Fruit fly (Drosophila melanogaster) whole organism, pupa: ENCODE results near the gene CG31542.

Experiments
- CG10348 ChIP-seq: fragments of 200-800 bp; sonication (Bioruptor generic); IDR thresholded peaks from 2 replicates; pipeline ENCODE4 v1.3.6; 2022; ENCODE audit warnings: missing biosample characterization, missing genetic modification characterization
- CG12605 ChIP-seq: fragments of 200-800 bp; sonication (Bioruptor generic); IDR thresholded peaks from 2 replicates; pipeline ENCODE4 v1.3.6; 2022; ENCODE audit warnings: missing biosample characterization, missing genetic modification characterization
- CG13204 ChIP-seq: fragments of 200-800 bp; sonication (Bioruptor generic); optimal IDR thresholded peaks from 2 replicates; lab custom pipeline; 2018; ENCODE audit warnings: missing biosample characterization, mild to moderate bottlenecking, missing genetic modification characterization, moderate library complexity
- CG14655 ChIP-seq: fragments of 200-800 bp; sonication (Bioruptor generic); optimal IDR thresholded peaks from 3 replicates; lab custom pipeline; 2017; ENCODE audit warnings: mild to moderate bottlenecking, missing biosample characterization, missing genetic modification reagents, missing genetic modification characterization
- CG15710 ChIP-seq: fragments of 200-800 bp; sonication (Bioruptor generic); optimal IDR thresholded peaks from 2 replicates; lab custom pipeline; 2018; ENCODE audit warnings: missing biosample characterization, mild to moderate bottlenecking, missing genetic modification characterization, moderate library complexity
- CG17806 ChIP-seq: fragments of 200-800 bp; sonication (Bioruptor generic); optimal IDR thresholded peaks from 2 replicates; lab custom pipeline; 2018; ENCODE audit warnings: missing biosample characterization, mild to moderate bottlenecking, missing genetic modification characterization, moderate library complexity
- CG32121 ChIP-seq: fragments of 200-800 bp; sonication (Bioruptor generic); IDR thresholded peaks from 2 replicates; pipeline ENCODE4 v1.3.6; 2022; ENCODE audit warnings: missing biosample characterization, missing genetic modification characterization
- CG34367 ChIP-seq: fragments of 200-800 bp; sonication (Bioruptor generic); optimal IDR thresholded peaks from 2 replicates; lab custom pipeline; 2018; ENCODE audit warnings: missing biosample characterization, mild to moderate bottlenecking, missing genetic modification characterization
- CG4496 ChIP-seq: fragments of 200-800 bp; sonication (Bioruptor generic); IDR thresholded peaks from 3 replicates; pipeline ENCODE4 v1.3.6; 2022; ENCODE audit warnings: missing biosample characterization, missing genetic modification characterization
- CG8159 ChIP-seq: fragments of 200-800 bp; sonication (Bioruptor generic); optimal IDR thresholded peaks from 3 replicates; lab custom pipeline; 2018; ENCODE audit warnings: missing biosample characterization, mild to moderate bottlenecking, missing genetic modification characterization, moderate library complexity
- CG8301 ChIP-seq: fragments of 200-800 bp; sonication (Bioruptor generic); optimal IDR thresholded peaks from 2 replicates; lab custom pipeline; 2018; ENCODE audit warnings: missing biosample characterization, mild to moderate bottlenecking, missing genetic modification characterization
- CG9948 ChIP-seq: fragments of 200-800 bp; sonication (Bioruptor generic); optimal IDR thresholded peaks from 2 replicates; lab custom pipeline; 2018; ENCODE audit warnings: missing biosample characterization, mild to moderate bottlenecking, missing genetic modification characterization, moderate library complexity
- D1 ChIP-seq: fragments of 200-800 bp; sonication (Bioruptor generic); optimal IDR thresholded peaks from 2 replicates; lab custom pipeline; 2018; ENCODE audit warnings: missing biosample characterization, mild to moderate bottlenecking, missing genetic modification characterization, moderate library complexity
- EcR ChIP-seq: fragments of 200-800 bp; sonication (Bioruptor generic); optimal IDR thresholded peaks from 3 replicates; lab custom pipeline; 2019; ENCODE audit warnings: missing biosample characterization, missing genetic modification characterization, mild to moderate bottlenecking, moderate library complexity, missing genetic modification reagents
- Ets98B ChIP-seq: fragments of 200-800 bp; sonication (Bioruptor generic); IDR thresholded peaks from 2 replicates; pipeline ENCODE4 v1.3.6; 2022; ENCODE audit warnings: missing biosample characterization, missing genetic modification characterization
- Pif1A ChIP-seq: fragments of 200-800 bp; sonication (Bioruptor generic); optimal IDR thresholded peaks from 3 replicates; lab custom pipeline; 2016; ENCODE audit warnings: missing biosample characterization, missing genetic modification characterization
- Pif1B ChIP-seq: fragments of 200-800 bp; sonication (Bioruptor generic); optimal IDR thresholded peaks from 3 replicates; lab custom pipeline; 2016; ENCODE audit warnings: missing biosample characterization, missing genetic modification characterization
- Snoo ChIP-seq: fragments of 200-800 bp; sonication (Bioruptor generic); optimal IDR thresholded peaks from 3 replicates; lab custom pipeline; 2017; ENCODE audit warnings: missing biosample characterization, mild to moderate bottlenecking, missing genetic modification characterization, inconsistent platforms
- fd96Ca ChIP-seq: fragments of 200-800 bp; sonication (Bioruptor generic); IDR thresholded peaks from 3 replicates; pipeline ENCODE4 v1.3.6; 2022; ENCODE audit warnings: missing biosample characterization, missing genetic modification characterization
- gl ChIP-seq: fragments of 200-800 bp; sonication (Bioruptor generic); optimal IDR thresholded peaks from 2 replicates; lab custom pipeline; 2018; ENCODE audit warnings: missing biosample characterization, mild to moderate bottlenecking, missing genetic modification characterization
- rn ChIP-seq: fragments of 200-800 bp; sonication (Bioruptor generic); IDR thresholded peaks from 2 replicates; pipeline ENCODE4 v1.3.6; 2022; ENCODE audit warnings: missing biosample characterization, missing genetic modification characterization

CG31542 gene

dm6 chr3R:5369490-5370001 lies at the start of gene CG31542, which contains the start of gene CG34277:
Gene CG31542, plus strand, starts transcription at chr3R:5369540.
Gene CG34277, plus strand, starts transcription at chr3R:5369540.
- TF ChIP-seq Snoo: no peak
- TF ChIP-seq CG34367 (tag; lab: Kevin White, UChicago): no peak
- no peak for TF ChIP-seq rn
- no peak for TF ChIP-seq CG14655
- TF ChIP-seq CG8301 (tag; lab: Kevin White, UChicago): no peak
- no peak for TF ChIP-seq CG12605 (GFP tag; lab: Robert Waterston, UW)
- no peak for TF ChIP-seq Pif1B (GFP tag; lab: Kevin White, UChicago)
- TF ChIP-seq Pif1A (GFP tag; lab: Kevin White, UChicago): no peak
- TF ChIP-seq EcR (GFP tag; lab: Kevin White, UChicago): no peak
- no peak for TF ChIP-seq CG9948 (tag; lab: Kevin White, UChicago)
- no peak for TF ChIP-seq CG8159 (tag; lab: Kevin White, UChicago)
- TF ChIP-seq CG15710 (tag; lab: Kevin White, UChicago): no peak
- no peak for TF ChIP-seq fd96Ca (GFP tag; lab: Robert Waterston, UW)
- TF ChIP-seq, all 21 proteins: peak for 0

dm6 chr3R:5320672-5321071 lies 48.7 kb upstream of the CG31542 start:
- TF ChIP-seq EcR (GFP tag; lab: Kevin White, UChicago) (no peak), Snoo (peak; percentile 4), Pif1A (GFP tag; lab: Kevin White, UChicago) (peak; percentile 0)

dm6 chr3R:5322182-5322609 lies 47.1 kb upstream of the CG31542 start:
- TF ChIP-seq fd96Ca (GFP tag; lab: Robert Waterston, UW) (no peak), CG12605 (GFP tag; lab: Robert Waterston, UW) (no peak), CG8301 (tag; lab: Kevin White, UChicago) (no peak), rn (no peak), Pif1A (GFP tag; lab: Kevin White, UChicago) (no peak)

dm6 chr3R:5323741-5324538 lies 45.4 kb upstream of the CG31542 start:
- TF ChIP-seq CG17806 (tag; lab: Kevin White, UChicago) (no peak), CG8301 (tag; lab: Kevin White, UChicago) (peak; percentile 67), gl (peak; percentile 27), CG14655 (peak; percentile 57), Ets98B (GFP tag; lab: Robert Waterston, UW) (peak; percentile 58), CG8159 (tag; lab: Kevin White, UChicago) (no peak), Snoo (peak; percentile 7), CG32121 (GFP tag; lab: Robert Waterston, UW) (peak; percentile 59; the same call in 1 of the 2 replicates), CG12605 (GFP tag; lab: Robert Waterston, UW) (peak; percentile 15; the same call in 1 of the 2 replicates), CG4496 (GFP tag; lab: Robert Waterston, UW) (peak; percentile 45; the same call in 2 of the 3 replicates), Pif1A (GFP tag; lab: Kevin White, UChicago) (peak; percentile 20), EcR (GFP tag; lab: Kevin White, UChicago) (peak; percentile 54), D1 (no peak), CG15710 (tag; lab: Kevin White, UChicago) (no peak), CG13204 (GFP tag; lab: Kevin White, UChicago) (peak; percentile 7), fd96Ca (GFP tag; lab: Robert Waterston, UW) (no peak)

dm6 chr3R:5326166-5326565 lies 43.2 kb upstream of the CG31542 start:
- TF ChIP-seq CG15710 (tag; lab: Kevin White, UChicago) (no peak), fd96Ca (GFP tag; lab: Robert Waterston, UW) (0 out of 3 replicates have a peak, but pooled peaks have one; percentile 15), CG14655 (no peak), Pif1A (GFP tag; lab: Kevin White, UChicago) (no peak), CG9948 (tag; lab: Kevin White, UChicago) (no peak)

dm6 chr3R:5327911-5328310 lies 41.4 kb upstream of the CG31542 start:
- TF ChIP-seq CG8301 (tag; lab: Kevin White, UChicago) (no peak), CG13204 (GFP tag; lab: Kevin White, UChicago) (no peak), D1 (no peak), CG32121 (GFP tag; lab: Robert Waterston, UW) (no peak), CG12605 (GFP tag; lab: Robert Waterston, UW) (no peak), CG9948 (tag; lab: Kevin White, UChicago) (no peak), EcR (GFP tag; lab: Kevin White, UChicago) (no peak), CG17806 (tag; lab: Kevin White, UChicago) (no peak), CG4496 (GFP tag; lab: Robert Waterston, UW) (no peak), Pif1A (GFP tag; lab: Kevin White, UChicago) (no peak), CG10348 (GFP tag; lab: Robert Waterston, UW) (no peak), CG34367 (tag; lab: Kevin White, UChicago) (no peak), CG14655 (no peak), CG15710 (tag; lab: Kevin White, UChicago) (no peak)
